Fruit fly (Drosophila melanogaster) whole organism, pupa: ENCODE results near the gene Hexo2.

ENCODE experiments used
- CG10348 ChIP-seq: fragments of 200-800 bp; sonication (Bioruptor generic); IDR thresholded peaks from 2 replicates; pipeline ENCODE4 v1.3.6; 2022; ENCODE audit warnings: missing biosample characterization, missing genetic modification characterization
- CG12605 ChIP-seq: fragments of 200-800 bp; sonication (Bioruptor generic); IDR thresholded peaks from 2 replicates; pipeline ENCODE4 v1.3.6; 2022; ENCODE audit warnings: missing biosample characterization, missing genetic modification characterization
- CG13204 ChIP-seq: fragments of 200-800 bp; sonication (Bioruptor generic); optimal IDR thresholded peaks from 2 replicates; lab custom pipeline; 2018; ENCODE audit warnings: missing biosample characterization, mild to moderate bottlenecking, missing genetic modification characterization, moderate library complexity
- CG14655 ChIP-seq: fragments of 200-800 bp; sonication (Bioruptor generic); optimal IDR thresholded peaks from 3 replicates; lab custom pipeline; 2017; ENCODE audit warnings: mild to moderate bottlenecking, missing biosample characterization, missing genetic modification reagents, missing genetic modification characterization
- CG15710 ChIP-seq: fragments of 200-800 bp; sonication (Bioruptor generic); optimal IDR thresholded peaks from 2 replicates; lab custom pipeline; 2018; ENCODE audit warnings: missing biosample characterization, mild to moderate bottlenecking, missing genetic modification characterization, moderate library complexity
- CG17806 ChIP-seq: fragments of 200-800 bp; sonication (Bioruptor generic); optimal IDR thresholded peaks from 2 replicates; lab custom pipeline; 2018; ENCODE audit warnings: missing biosample characterization, mild to moderate bottlenecking, missing genetic modification characterization, moderate library complexity
- CG32121 ChIP-seq: fragments of 200-800 bp; sonication (Bioruptor generic); IDR thresholded peaks from 2 replicates; pipeline ENCODE4 v1.3.6; 2022; ENCODE audit warnings: missing biosample characterization, missing genetic modification characterization
- CG34367 ChIP-seq: fragments of 200-800 bp; sonication (Bioruptor generic); optimal IDR thresholded peaks from 2 replicates; lab custom pipeline; 2018; ENCODE audit warnings: missing biosample characterization, mild to moderate bottlenecking, missing genetic modification characterization
- CG4496 ChIP-seq: fragments of 200-800 bp; sonication (Bioruptor generic); IDR thresholded peaks from 3 replicates; pipeline ENCODE4 v1.3.6; 2022; ENCODE audit warnings: missing biosample characterization, missing genetic modification characterization
- CG8159 ChIP-seq: fragments of 200-800 bp; sonication (Bioruptor generic); optimal IDR thresholded peaks from 3 replicates; lab custom pipeline; 2018; ENCODE audit warnings: missing biosample characterization, mild to moderate bottlenecking, missing genetic modification characterization, moderate library complexity
- CG8301 ChIP-seq: fragments of 200-800 bp; sonication (Bioruptor generic); optimal IDR thresholded peaks from 2 replicates; lab custom pipeline; 2018; ENCODE audit warnings: missing biosample characterization, mild to moderate bottlenecking, missing genetic modification characterization
- CG9948 ChIP-seq: fragments of 200-800 bp; sonication (Bioruptor generic); optimal IDR thresholded peaks from 2 replicates; lab custom pipeline; 2018; ENCODE audit warnings: missing biosample characterization, mild to moderate bottlenecking, missing genetic modification characterization, moderate library complexity
- D1 ChIP-seq: fragments of 200-800 bp; sonication (Bioruptor generic); optimal IDR thresholded peaks from 2 replicates; lab custom pipeline; 2018; ENCODE audit warnings: missing biosample characterization, mild to moderate bottlenecking, missing genetic modification characterization, moderate library complexity
- EcR ChIP-seq: fragments of 200-800 bp; sonication (Bioruptor generic); optimal IDR thresholded peaks from 3 replicates; lab custom pipeline; 2019; ENCODE audit warnings: missing biosample characterization, missing genetic modification characterization, mild to moderate bottlenecking, moderate library complexity, missing genetic modification reagents
- Ets98B ChIP-seq: fragments of 200-800 bp; sonication (Bioruptor generic); IDR thresholded peaks from 2 replicates; pipeline ENCODE4 v1.3.6; 2022; ENCODE audit warnings: missing biosample characterization, missing genetic modification characterization
- Pif1A ChIP-seq: fragments of 200-800 bp; sonication (Bioruptor generic); optimal IDR thresholded peaks from 3 replicates; lab custom pipeline; 2016; ENCODE audit warnings: missing biosample characterization, missing genetic modification characterization
- Pif1B ChIP-seq: fragments of 200-800 bp; sonication (Bioruptor generic); optimal IDR thresholded peaks from 3 replicates; lab custom pipeline; 2016; ENCODE audit warnings: missing biosample characterization, missing genetic modification characterization
- Snoo ChIP-seq: fragments of 200-800 bp; sonication (Bioruptor generic); optimal IDR thresholded peaks from 3 replicates; lab custom pipeline; 2017; ENCODE audit warnings: missing biosample characterization, mild to moderate bottlenecking, missing genetic modification characterization, inconsistent platforms
- fd96Ca ChIP-seq: fragments of 200-800 bp; sonication (Bioruptor generic); IDR thresholded peaks from 3 replicates; pipeline ENCODE4 v1.3.6; 2022; ENCODE audit warnings: missing biosample characterization, missing genetic modification characterization
- gl ChIP-seq: fragments of 200-800 bp; sonication (Bioruptor generic); optimal IDR thresholded peaks from 2 replicates; lab custom pipeline; 2018; ENCODE audit warnings: missing biosample characterization, mild to moderate bottlenecking, missing genetic modification characterization
- rn ChIP-seq: fragments of 200-800 bp; sonication (Bioruptor generic); IDR thresholded peaks from 2 replicates; pipeline ENCODE4 v1.3.6; 2022; ENCODE audit warnings: missing biosample characterization, missing genetic modification characterization

Gene Hexo2

dm6 chrX:8725238-8725637 lies 15.8 kb downstream of the Hexo2 start:
- TF ChIP-seq CG8159, result no peak
- no peak for TF ChIP-seq CG13204 (GFP tag; lab: Kevin White, UChicago)
- no peak for TF ChIP-seq CG12605

dm6 chrX:8726816-8727215 lies 17.4 kb downstream of the Hexo2 start:
- TF ChIP-seq CG10348 (GFP tag; lab: Robert Waterston, UW), result no peak
- no peak for TF ChIP-seq CG4496
- TF ChIP-seq Snoo (tag; lab: Kevin White, UChicago), result no peak
- TF ChIP-seq D1 (tag; lab: Kevin White, UChicago), result no peak
- TF ChIP-seq gl (tag; lab: Kevin White, UChicago), result no peak
- no peak for TF ChIP-seq rn (GFP tag; lab: Robert Waterston, UW)
- no peak for TF ChIP-seq CG15710
- TF ChIP-seq CG34367, result no peak
- TF ChIP-seq CG12605, result no peak
- TF ChIP-seq CG14655 (GFP tag; lab: Kevin White, UChicago), result no peak
- TF ChIP-seq Pif1B (GFP tag; lab: Kevin White, UChicago), result no peak
- TF ChIP-seq CG32121 (GFP tag; lab: Robert Waterston, UW), result no peak

dm6 chrX:8728030-8728429 lies 18.6 kb downstream of the Hexo2 start:
- TF ChIP-seq Snoo (tag; lab: Kevin White, UChicago), result no peak
- TF ChIP-seq rn (GFP tag; lab: Robert Waterston, UW), result no peak

dm6 chrX:8730306-8730705 lies 20.9 kb downstream of the Hexo2 start:
- TF ChIP-seq CG13204 (GFP tag; lab: Kevin White, UChicago) (no peak), gl (tag; lab: Kevin White, UChicago) (peak; percentile 24), CG17806 (tag; lab: Kevin White, UChicago) (peak; percentile 63), CG34367 (peak; percentile 59), CG12605 (0 out of 2 replicates have a peak, but pooled peaks have one; percentile 37), CG15710 (peak; percentile 69), Ets98B (GFP tag; lab: Robert Waterston, UW) (0 out of 2 replicates have a peak, but pooled peaks have one; percentile 10), CG8159 (peak; percentile 71), D1 (tag; lab: Kevin White, UChicago) (no peak), fd96Ca (GFP tag; lab: Robert Waterston, UW) (peak; percentile 53; the same call in 1 of the 3 replicates), Pif1B (GFP tag; lab: Kevin White, UChicago) (no peak), CG4496 (peak; percentile 66), CG9948 (tag; lab: Kevin White, UChicago) (peak; percentile 67), CG10348 (GFP tag; lab: Robert Waterston, UW) (no peak), CG32121 (GFP tag; lab: Robert Waterston, UW) (no peak), rn (GFP tag; lab: Robert Waterston, UW) (no peak), EcR (GFP tag; lab: Kevin White, UChicago) (no peak), CG14655 (GFP tag; lab: Kevin White, UChicago) (peak; percentile 64), Snoo (tag; lab: Kevin White, UChicago) (peak; percentile 32), Pif1A (GFP tag; lab: Kevin White, UChicago) (peak; percentile 60), CG8301 (peak; percentile 34)

dm6 chrX:8731464-8731863 lies 22.0 kb downstream of the Hexo2 start:
- TF ChIP-seq CG17806 (tag; lab: Kevin White, UChicago) (peak; percentile 24), CG8159 (peak; percentile 38), CG15710 (peak; percentile 24), CG9948 (tag; lab: Kevin White, UChicago) (peak; percentile 18), rn (GFP tag; lab: Robert Waterston, UW) (no peak)

dm6 chrX:8732379-8732778 lies 22.9 kb downstream of the Hexo2 start:
- no peak for TF ChIP-seq CG8159
- TF ChIP-seq, all 21 proteins: peak for 0

dm6 chrX:8743456-8743965 lies 34.1 kb downstream of the Hexo2 start:
- no peak for TF ChIP-seq CG8159
- no peak for TF ChIP-seq CG12605
- no peak for TF ChIP-seq Ets98B (GFP tag; lab: Robert Waterston, UW)
- no peak for TF ChIP-seq CG10348 (GFP tag; lab: Robert Waterston, UW)
- TF ChIP-seq D1 (tag; lab: Kevin White, UChicago), result no peak
- no peak for TF ChIP-seq CG15710
- TF ChIP-seq Snoo (tag; lab: Kevin White, UChicago), result no peak
- TF ChIP-seq CG8301, result no peak
- no peak for TF ChIP-seq Pif1A (GFP tag; lab: Kevin White, UChicago)
- TF ChIP-seq CG9948 (tag; lab: Kevin White, UChicago), result no peak
- TF ChIP-seq CG32121 (GFP tag; lab: Robert Waterston, UW), result no peak
- no peak for TF ChIP-seq CG13204 (GFP tag; lab: Kevin White, UChicago)
- TF ChIP-seq CG14655 (GFP tag; lab: Kevin White, UChicago), result no peak
- TF ChIP-seq CG4496, result no peak
- no peak for TF ChIP-seq EcR (GFP tag; lab: Kevin White, UChicago)
